Fruit fly (Drosophila melanogaster) whole organism, pupa: ENCODE data around the gene Cyp310a1.

Experiments
- CG13204 ChIP-seq: fragments of 200-800 bp; sonication (Bioruptor generic); optimal IDR thresholded peaks from 2 replicates; lab custom pipeline; 2018; ENCODE audit warnings: missing biosample characterization, mild to moderate bottlenecking, missing genetic modification characterization, moderate library complexity
- CG15710 ChIP-seq: fragments of 200-800 bp; sonication (Bioruptor generic); optimal IDR thresholded peaks from 2 replicates; lab custom pipeline; 2018; ENCODE audit warnings: missing biosample characterization, mild to moderate bottlenecking, missing genetic modification characterization, moderate library complexity
- CG17806 ChIP-seq: fragments of 200-800 bp; sonication (Bioruptor generic); optimal IDR thresholded peaks from 2 replicates; lab custom pipeline; 2018; ENCODE audit warnings: missing biosample characterization, mild to moderate bottlenecking, missing genetic modification characterization, moderate library complexity
- CG34367 ChIP-seq: fragments of 200-800 bp; sonication (Bioruptor generic); optimal IDR thresholded peaks from 2 replicates; lab custom pipeline; 2018; ENCODE audit warnings: missing biosample characterization, mild to moderate bottlenecking, missing genetic modification characterization
- CG8301 ChIP-seq: fragments of 200-800 bp; sonication (Bioruptor generic); optimal IDR thresholded peaks from 2 replicates; lab custom pipeline; 2018; ENCODE audit warnings: missing biosample characterization, mild to moderate bottlenecking, missing genetic modification characterization
- CG9948 ChIP-seq: fragments of 200-800 bp; sonication (Bioruptor generic); optimal IDR thresholded peaks from 2 replicates; lab custom pipeline; 2018; ENCODE audit warnings: missing biosample characterization, mild to moderate bottlenecking, missing genetic modification characterization, moderate library complexity
- D1 ChIP-seq: fragments of 200-800 bp; sonication (Bioruptor generic); optimal IDR thresholded peaks from 2 replicates; lab custom pipeline; 2018; ENCODE audit warnings: missing biosample characterization, mild to moderate bottlenecking, missing genetic modification characterization, moderate library complexity
- EcR ChIP-seq: fragments of 200-800 bp; sonication (Bioruptor generic); optimal IDR thresholded peaks from 3 replicates; lab custom pipeline; 2019; ENCODE audit warnings: missing biosample characterization, missing genetic modification characterization, mild to moderate bottlenecking, moderate library complexity, missing genetic modification reagents
- fd96Ca ChIP-seq: fragments of 200-800 bp; sonication (Bioruptor generic); IDR thresholded peaks from 3 replicates; pipeline ENCODE4 v1.3.6; 2022; ENCODE audit warnings: missing biosample characterization, missing genetic modification characterization
- rn ChIP-seq: fragments of 200-800 bp; sonication (Bioruptor generic); IDR thresholded peaks from 2 replicates; pipeline ENCODE4 v1.3.6; 2022; ENCODE audit warnings: missing biosample characterization, missing genetic modification characterization

DNA sequence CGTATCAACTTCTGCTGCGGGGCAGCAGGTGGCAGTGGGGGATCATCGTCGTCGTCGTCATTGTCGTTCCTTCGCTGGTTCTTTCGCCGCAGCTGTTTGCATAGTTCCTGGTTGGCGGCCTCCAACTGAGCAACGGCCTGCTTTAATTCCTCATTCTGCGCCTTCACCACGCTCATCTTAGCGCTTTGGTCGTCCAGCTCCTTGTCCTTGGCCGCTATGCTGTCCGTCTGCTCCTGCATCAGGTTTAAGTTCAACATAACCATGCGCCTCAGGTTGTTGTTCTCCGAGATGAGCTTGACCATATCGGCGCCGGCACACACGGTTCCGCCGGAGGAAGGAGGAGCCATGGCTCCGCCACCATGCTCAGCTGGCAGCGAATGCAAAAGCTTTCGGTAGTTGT, 35.0 kb upstream of the Cyp310a1 start:
- TF ChIP-seq D1 (no peak), EcR (GFP tag; lab: Kevin White, UChicago) (no peak), CG9948 (tag; lab: Kevin White, UChicago) (no peak), rn (no peak), CG15710 (tag; lab: Kevin White, UChicago) (no peak), CG8301 (tag; lab: Kevin White, UChicago) (no peak), CG34367 (tag; lab: Kevin White, UChicago) (no peak), CG13204 (GFP tag; lab: Kevin White, UChicago) (no peak), CG17806 (tag; lab: Kevin White, UChicago) (no peak), fd96Ca (GFP tag; lab: Robert Waterston, UW) (no peak)
